Worm (Caenorhabditis elegans) whole organism, L1 larva: Measurements from ENCODE around the gene C53C11.1.

Source experiments
- ama-1 ChIP-seq: fragments of 150-350 bp; optimal IDR thresholded peaks from 2 replicates; lab custom pipeline; 2014
- ceh-63 ChIP-seq: fragments of 200-800 bp; sonication (Bioruptor generic); optimal IDR thresholded peaks from 2 replicates; lab custom pipeline; 2018; ENCODE audit warnings: mild to moderate bottlenecking, missing genetic modification characterization, missing compliant biosample characterization
- egl-27 ChIP-seq, 2 experiments: fragments of 150-350 bp in 1 of 2; sonication (generic microtip); optimal IDR thresholded peaks; 3 replicates each; lab custom pipeline; 2017 to 2018; ENCODE audit warnings: missing biosample characterization in 2 of 2, missing genetic modification characterization in 2 of 2, missing genetic modification reagents in 2 of 2
- lin-13 ChIP-seq: fragments of 150-350 bp; optimal IDR thresholded peaks from 2 replicates; lab custom pipeline; 2014; ENCODE audit warnings: missing biosample characterization, missing genetic modification reagents, missing genetic modification characterization
- lir-3 ChIP-seq: sonication (generic microtip); optimal IDR thresholded peaks from 2 replicates; lab custom pipeline; 2016; ENCODE audit warnings: mild to moderate bottlenecking, missing genetic modification characterization, moderate library complexity, missing compliant biosample characterization; ENCODE audit not compliant: poor library complexity
- lsy-2 ChIP-seq, 2 experiments: fragments of 150-350 bp; optimal IDR thresholded peaks; 2 replicates each; lab custom pipeline; 2014; ENCODE audit warnings: missing biosample characterization in 2 of 2, missing genetic modification characterization in 2 of 2
- nhr-28 ChIP-seq: fragments of 150-350 bp; optimal IDR thresholded peaks from 2 replicates; lab custom pipeline; 2014; ENCODE audit warnings: missing biosample characterization, missing genetic modification characterization
- nhr-76 ChIP-seq: sonication (generic microtip); optimal IDR thresholded peaks from 2 replicates; lab custom pipeline; 2017; ENCODE audit warnings: missing biosample characterization, missing genetic modification characterization
- snpc-4 ChIP-seq: fragments of 150-350 bp; optimal IDR thresholded peaks from 2 replicates; lab custom pipeline; 2014; ENCODE audit warnings: missing biosample characterization, missing genetic modification characterization

DNA sequence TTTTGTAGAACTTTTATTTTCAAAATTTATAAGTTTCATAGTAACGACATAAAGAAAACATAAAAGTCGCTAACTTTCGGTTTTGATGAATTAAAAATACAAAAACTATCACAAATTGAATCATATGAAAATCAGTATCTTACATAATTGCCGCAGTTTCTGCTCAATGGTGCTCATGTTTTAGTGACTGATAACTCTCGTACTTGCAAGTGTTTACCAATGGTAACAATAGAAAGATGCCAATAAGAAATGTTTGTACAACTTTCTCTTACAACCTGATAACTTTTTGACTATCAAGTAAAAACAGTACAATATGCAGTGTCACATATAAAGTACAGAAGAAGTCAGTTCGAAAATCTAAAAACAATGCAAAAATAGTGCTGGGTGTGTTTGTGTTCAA lies 45.5 kb downstream of the C53C11.1 start:
- TF ChIP-seq lsy-2 (tag; optimal IDR thresholded peaks at IDR 0.05; lab: Kevin White, UChicago) = no peak
- no peak for TF ChIP-seq egl-27 (tag; optimal IDR thresholded peaks at IDR 0.05; lab: Kevin White, UChicago)
- TF ChIP-seq nhr-28 = no peak
- TF ChIP-seq nhr-76 (tag; lab: Kevin White, UChicago) = no peak
- TF ChIP-seq lir-3 (tag; lab: Kevin White, UChicago) = no peak
- TF ChIP-seq ama-1 (lab: Kevin White, UChicago) = no peak
- TF ChIP-seq ceh-63 (GFP tag; lab: Kevin White, UChicago) = no peak
- TF ChIP-seq snpc-4 = no peak
- no peak for TF ChIP-seq lin-13 (GFP tag; lab: Kevin White, UChicago)
